Worm (Caenorhabditis elegans) whole organism, L4 larva: ENCODE data around the gene W04E12.2.

Source experiments
- R02D3.7 ChIP-seq: fragments of 150-350 bp; sonication (generic microtip); optimal IDR thresholded peaks from 3 replicates; lab custom pipeline; 2014; ENCODE audit warnings: missing biosample characterization, missing genetic modification characterization
- T26A8.4 ChIP-seq: fragments of 200-800 bp; sonication (Bioruptor generic); IDR thresholded peaks from 2 replicates; pipeline ENCODE4 v1.3.6; 2022; ENCODE audit warnings: missing genetic modification characterization, missing compliant biosample characterization
- ama-1 ChIP-seq: fragments of 150-350 bp; optimal IDR thresholded peaks from 2 replicates; lab custom pipeline; 2014; ENCODE audit warnings: inconsistent platforms, mixed read lengths
- ces-1 ChIP-seq: fragments of 150-350 bp; sonication (generic microtip); optimal IDR thresholded peaks from 4 replicates; lab custom pipeline; 2014; ENCODE audit warnings: missing biosample characterization, missing genetic modification reagents, missing genetic modification characterization
- daf-12 ChIP-seq: fragments of 150-350 bp; optimal IDR thresholded peaks from 2 replicates; lab custom pipeline; 2014; ENCODE audit warnings: missing biosample characterization, missing genetic modification reagents, missing genetic modification characterization
- fkh-10 ChIP-seq: fragments of 150-350 bp; optimal IDR thresholded peaks from 2 replicates; lab custom pipeline; 2014; ENCODE audit warnings: missing biosample characterization, missing genetic modification reagents, missing genetic modification characterization
- hmg-1.1 ChIP-seq: fragments of 200-800 bp; sonication (Bioruptor generic); IDR thresholded peaks from 2 replicates; pipeline ENCODE4 v1.3.6; 2022; ENCODE audit warnings: missing genetic modification reagents, missing genetic modification characterization, missing compliant biosample characterization
- lin-13 ChIP-seq: fragments of 150-350 bp; optimal IDR thresholded peaks from 2 replicates; lab custom pipeline; 2014; ENCODE audit warnings: missing biosample characterization, missing genetic modification reagents, missing genetic modification characterization
- lir-3 ChIP-seq: sonication (generic microtip); optimal IDR thresholded peaks from 2 replicates; lab custom pipeline; 2016; ENCODE audit warnings: mild to moderate bottlenecking, missing genetic modification characterization, missing compliant biosample characterization
- mes-2 ChIP-seq: sonication (generic microtip); optimal IDR thresholded peaks from 2 replicates; lab custom pipeline; 2016; ENCODE audit warnings: missing genotype, mild to moderate bottlenecking, missing genetic modification characterization, missing compliant biosample characterization; ENCODE audit not compliant: poor library complexity, severe bottlenecking
- nhr-76 ChIP-seq: fragments of 150-350 bp; optimal IDR thresholded peaks from 2 replicates; lab custom pipeline; 2014; ENCODE audit warnings: missing biosample characterization, missing genetic modification characterization
- skn-1 ChIP-seq: fragments of 150-350 bp; optimal IDR thresholded peaks from 2 replicates; lab custom pipeline; 2014; ENCODE audit warnings: missing biosample characterization, missing genetic modification characterization
- unc-39 ChIP-seq: sonication (generic microtip); optimal IDR thresholded peaks from 2 replicates; lab custom pipeline; 2017; ENCODE audit warnings: missing biosample characterization, missing genetic modification characterization

DNA sequence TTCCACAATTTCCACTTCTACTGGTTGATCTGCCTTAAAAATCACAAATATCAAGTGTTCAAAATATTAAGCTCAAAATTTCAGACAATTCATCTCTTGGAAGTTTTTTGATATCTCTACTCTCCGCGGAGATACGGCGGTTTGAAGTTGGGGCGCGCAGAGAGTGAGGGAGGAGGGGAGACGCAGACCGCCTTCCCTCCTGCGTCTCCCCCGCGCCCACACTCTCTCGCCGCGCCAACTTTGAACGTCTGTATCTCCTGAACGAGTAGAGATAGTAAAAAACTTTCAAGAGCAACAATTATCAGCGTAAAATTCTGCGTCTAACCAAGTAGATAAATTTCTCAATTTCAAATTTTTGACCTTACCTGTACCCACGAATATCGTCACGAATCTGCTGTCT, 12.9 kb downstream of the W04E12.2 start:
- TF ChIP-seq ama-1 (lab: Kevin White, UChicago) (no peak), daf-12 (tag; lab: Kevin White, UChicago) (no peak), lin-13 (peak; percentile 9), mes-2 (tag; lab: Kevin White, UChicago) (no peak), unc-39 (tag; lab: Kevin White, UChicago) (no peak), hmg-1.1 (GFP tag; lab: Robert Waterston, UW) (no peak), T26A8.4 (GFP tag; lab: Robert Waterston, UW) (no peak), R02D3.7 (tag; lab: Kevin White, UChicago) (no peak), lir-3 (tag; lab: Kevin White, UChicago) (no peak), skn-1 (tag; lab: Kevin White, UChicago) (no peak), nhr-76 (tag; lab: Kevin White, UChicago) (no peak), fkh-10 (no peak), ces-1 (GFP tag; lab: Kevin White, UChicago) (no peak)
